Worm (Caenorhabditis elegans) whole organism, young adult: Measurements from ENCODE around the gene K08D12.3.

Experiments
- B0336.3 ChIP-seq: fragments of 200-800 bp; sonication (Bioruptor generic); IDR thresholded peaks from 2 replicates; pipeline ENCODE4 v1.3.6; 2022; ENCODE audit warnings: missing genetic modification characterization, missing compliant biosample characterization
- F33H1.4 ChIP-seq: fragments of 200-800 bp; sonication (Bioruptor generic); IDR thresholded peaks from 2 replicates; pipeline ENCODE4 v1.3.6; 2022; ENCODE audit warnings: missing genetic modification reagents, missing genetic modification characterization, missing compliant biosample characterization
- F49E8.2 ChIP-seq: sonication (generic microtip); optimal IDR thresholded peaks from 3 replicates; lab custom pipeline; 2017; ENCODE audit warnings: missing genetic modification characterization, mild to moderate bottlenecking, missing compliant biosample characterization, antibody characterized with exemption, moderate library complexity; ENCODE audit not compliant: insufficient read depth
- F52B5.7 ChIP-seq: sonication (generic microtip); optimal IDR thresholded peaks from 2 replicates; lab custom pipeline; 2016; ENCODE audit warnings: mild to moderate bottlenecking, missing genetic modification characterization, missing compliant biosample characterization
- F57A8.1 ChIP-seq: fragments of 200-800 bp; sonication (Bioruptor generic); optimal IDR thresholded peaks from 2 replicates; lab custom pipeline; 2018; ENCODE audit warnings: mild to moderate bottlenecking, missing genetic modification characterization, moderate library complexity, missing compliant biosample characterization
- F57C9.4 ChIP-seq: sonication (generic microtip); optimal IDR thresholded peaks from 2 replicates; lab custom pipeline; 2017; ENCODE audit warnings: mild to moderate bottlenecking, missing genetic modification characterization, missing compliant biosample characterization
- T26A5.8 ChIP-seq: sonication (generic microtip); optimal IDR thresholded peaks from 2 replicates; lab custom pipeline; 2016; ENCODE audit warnings: missing genetic modification characterization, missing compliant biosample characterization
- Y53F4B.3 ChIP-seq: fragments of 200-800 bp; sonication (Bioruptor generic); IDR thresholded peaks from 2 replicates; pipeline ENCODE4 v1.3.6; 2022; ENCODE audit warnings: missing genetic modification reagents, missing genetic modification characterization, missing compliant biosample characterization
- athp-1 ChIP-seq: sonication (generic microtip); optimal IDR thresholded peaks from 2 replicates; lab custom pipeline; 2017; ENCODE audit warnings: mild to moderate bottlenecking, missing genetic modification characterization, missing compliant biosample characterization
- attf-5 ChIP-seq: fragments of 200-800 bp; sonication (Bioruptor generic); optimal IDR thresholded peaks from 2 replicates; lab custom pipeline; 2018; ENCODE audit warnings: mild to moderate bottlenecking, missing genetic modification characterization, missing compliant biosample characterization
- cebp-2 ChIP-seq: fragments of 200-800 bp; sonication (Bioruptor generic); IDR thresholded peaks from 2 replicates; pipeline ENCODE4 v1.3.6; 2022; ENCODE audit warnings: missing genetic modification characterization, missing compliant biosample characterization
- ceh-91 ChIP-seq: fragments of 200-800 bp; sonication (Bioruptor generic); IDR thresholded peaks from 2 replicates; pipeline ENCODE4 v1.3.6; 2022; ENCODE audit warnings: missing genetic modification reagents, missing genetic modification characterization, missing compliant biosample characterization
- chd-7 ChIP-seq: sonication (generic microtip); optimal IDR thresholded peaks from 2 replicates; lab custom pipeline; 2016; ENCODE audit warnings: mild to moderate bottlenecking, missing genetic modification characterization, moderate library complexity, missing compliant biosample characterization
- die-1 ChIP-seq: sonication (generic microtip); optimal IDR thresholded peaks from 2 replicates; lab custom pipeline; 2016; ENCODE audit warnings: missing genotype, mild to moderate bottlenecking, missing genetic modification characterization, missing compliant biosample characterization
- dox-1 ChIP-seq: fragments of 200-800 bp; sonication (Bioruptor generic); IDR thresholded peaks from 2 replicates; pipeline ENCODE4 v1.3.6; 2022; ENCODE audit warnings: missing genetic modification reagents, missing genetic modification characterization, missing compliant biosample characterization
- dpff-1 ChIP-seq: sonication (generic microtip); optimal IDR thresholded peaks from 2 replicates; lab custom pipeline; 2017; ENCODE audit warnings: mild to moderate bottlenecking, missing genetic modification characterization, missing compliant biosample characterization
- efl-1 ChIP-seq: fragments of 150-350 bp; optimal IDR thresholded peaks from 2 replicates; lab custom pipeline; 2014; ENCODE audit warnings: missing biosample characterization, missing genetic modification reagents, missing genetic modification characterization
- egl-18 ChIP-seq: fragments of 200-800 bp; sonication (Bioruptor generic); IDR thresholded peaks from 2 replicates; pipeline ENCODE4 v1.3.6; 2022; ENCODE audit warnings: missing genetic modification reagents, missing genetic modification characterization, missing compliant biosample characterization
- egrh-3 ChIP-seq: fragments of 200-800 bp; sonication (Bioruptor generic); IDR thresholded peaks from 2 replicates; pipeline ENCODE4 v1.3.6; 2022; ENCODE audit warnings: missing genetic modification reagents, missing genetic modification characterization, missing compliant biosample characterization
- ekl-4 ChIP-seq: fragments of 200-800 bp; sonication (Bioruptor generic); IDR thresholded peaks from 2 replicates; pipeline ENCODE4 v1.3.6; 2022; ENCODE audit warnings: missing genetic modification reagents, missing genetic modification characterization, missing compliant biosample characterization
- hlh-26 ChIP-seq: fragments of 200-800 bp; sonication (Bioruptor generic); conservative IDR thresholded peaks from 2 replicates; pipeline ENCODE4 v1.3.6; 2022; ENCODE audit warnings: missing genetic modification reagents, missing genetic modification characterization, missing compliant biosample characterization
- hmg-20 ChIP-seq: fragments of 200-800 bp; sonication (Bioruptor generic); IDR thresholded peaks from 2 replicates; pipeline ENCODE4 v1.3.6; 2022; ENCODE audit warnings: missing genetic modification reagents, missing genetic modification characterization, missing compliant biosample characterization
- hsf-1 ChIP-seq: fragments of 200-800 bp; sonication (Bioruptor generic); IDR thresholded peaks from 2 replicates; pipeline ENCODE4 v1.3.6; 2022; ENCODE audit warnings: missing genetic modification reagents, missing genetic modification characterization, missing compliant biosample characterization
- let-607 ChIP-seq, 2 experiments: fragments of 200-800 bp in 1 of 2; sonication (Bioruptor generic) in 1 of 2; sonication (generic microtip) in 1 of 2; optimal IDR thresholded peaks; 2 replicates each; lab custom pipeline; 2016 to 2018; ENCODE audit warnings: mild to moderate bottlenecking in 2 of 2, missing compliant biosample characterization in 2 of 2, missing genetic modification characterization in 2 of 2, moderate library complexity in 2 of 2, missing genotype in 1 of 2
- lin-26 ChIP-seq: fragments of 200-800 bp; sonication (Bioruptor generic); IDR thresholded peaks from 2 replicates; pipeline ENCODE4 v1.3.6; 2022; ENCODE audit warnings: missing genetic modification reagents, missing genetic modification characterization, missing compliant biosample characterization
- lin-40 ChIP-seq: sonication (generic microtip); optimal IDR thresholded peaks from 2 replicates; lab custom pipeline; 2016; ENCODE audit warnings: missing genetic modification characterization, mild to moderate bottlenecking, missing compliant biosample characterization, missing genotype, missing genetic modification reagents
- lir-1 ChIP-seq: fragments of 200-800 bp; sonication (Bioruptor generic); conservative IDR thresholded peaks from 2 replicates; pipeline ENCODE4 v1.3.6; 2022; ENCODE audit warnings: missing genetic modification reagents, missing genetic modification characterization, missing compliant biosample characterization
- lsy-27 ChIP-seq: sonication (generic microtip); optimal IDR thresholded peaks from 2 replicates; lab custom pipeline; 2017; ENCODE audit warnings: missing genetic modification characterization, mild to moderate bottlenecking, missing compliant biosample characterization, antibody characterized with exemption, missing genotype, borderline replicate concordance; ENCODE audit not compliant: insufficient read depth
- madf-10 ChIP-seq: sonication (generic microtip); optimal IDR thresholded peaks from 2 replicates; lab custom pipeline; 2016; ENCODE audit warnings: mild to moderate bottlenecking, missing genetic modification characterization, missing compliant biosample characterization
- madf-8 ChIP-seq: fragments of 200-800 bp; sonication (Bioruptor generic); conservative IDR thresholded peaks from 2 replicates; pipeline ENCODE4 v1.3.6; 2022; ENCODE audit warnings: missing genetic modification reagents, missing genetic modification characterization, missing compliant biosample characterization
- mcd-1 ChIP-seq: fragments of 200-800 bp; sonication (Bioruptor generic); IDR thresholded peaks from 2 replicates; pipeline ENCODE4 v1.3.6; 2022; ENCODE audit warnings: missing genetic modification reagents, missing genetic modification characterization, missing compliant biosample characterization
- mxl-1 ChIP-seq: sonication (generic microtip); optimal IDR thresholded peaks from 2 replicates; lab custom pipeline; 2016; ENCODE audit warnings: missing genetic modification characterization, missing compliant biosample characterization
- nfya-2 ChIP-seq: fragments of 200-800 bp; sonication (Bioruptor generic); IDR thresholded peaks from 2 replicates; pipeline ENCODE4 v1.3.6; 2022; ENCODE audit warnings: missing genetic modification reagents, missing genetic modification characterization, missing compliant biosample characterization
- nfyb-1 ChIP-seq: fragments of 200-800 bp; sonication (Bioruptor generic); IDR thresholded peaks from 2 replicates; pipeline ENCODE4 v1.3.6; 2022; ENCODE audit warnings: missing genetic modification reagents, missing genetic modification characterization, missing compliant biosample characterization
- nhr-179 ChIP-seq: sonication (generic microtip); optimal IDR thresholded peaks from 2 replicates; lab custom pipeline; 2016; ENCODE audit warnings: mild to moderate bottlenecking, missing genetic modification characterization, missing compliant biosample characterization
- nhr-80 ChIP-seq: sonication (generic microtip); optimal IDR thresholded peaks from 2 replicates; lab custom pipeline; 2016; ENCODE audit warnings: missing genetic modification characterization, missing compliant biosample characterization
- rpc-1 ChIP-seq, 2 experiments: fragments of 150-350 bp in 1 of 2; sonication (generic microtip) in 1 of 2; optimal IDR thresholded peaks; 2 replicates each; lab custom pipeline; 2014 to 2018; ENCODE audit warnings: missing biosample characterization in 1 of 2, missing genetic modification characterization in 1 of 2, missing genetic modification reagents in 1 of 2, missing genotype in 1 of 2
- sdz-38 ChIP-seq: sonication (generic microtip); optimal IDR thresholded peaks from 2 replicates; lab custom pipeline; 2016; ENCODE audit warnings: missing genotype, missing genetic modification characterization, missing compliant biosample characterization
- sea-2 ChIP-seq: fragments of 200-800 bp; sonication (Bioruptor generic); IDR thresholded peaks from 2 replicates; pipeline ENCODE4 v1.3.6; 2022; ENCODE audit warnings: missing genetic modification characterization, missing compliant biosample characterization
- snpc-4 ChIP-seq, 5 experiments: fragments of 150-350 bp in 1 of 5; sonication (generic microtip) in 4 of 5; optimal IDR thresholded peaks; 2 replicates each; lab custom pipeline; 2014 to 2018; ENCODE audit warnings: missing genetic modification characterization in 5 of 5, missing biosample characterization in 3 of 5, antibody characterized with exemption in 2 of 5, mild to moderate bottlenecking in 2 of 5, missing compliant biosample characterization in 2 of 5, missing genotype in 2 of 5, moderate library complexity in 2 of 5, missing genetic modification reagents in 1 of 5
- sptf-2 ChIP-seq: fragments of 200-800 bp; sonication (Bioruptor generic); optimal IDR thresholded peaks from 2 replicates; lab custom pipeline; 2018; ENCODE audit warnings: mild to moderate bottlenecking, missing genetic modification characterization, missing compliant biosample characterization
- tbx-9 ChIP-seq: sonication (generic microtip); optimal IDR thresholded peaks from 2 replicates; lab custom pipeline; 2016; ENCODE audit warnings: borderline replicate concordance, missing genetic modification characterization, inconsistent platforms, missing compliant biosample characterization
- xnd-1 ChIP-seq: sonication (generic microtip); optimal IDR thresholded peaks from 2 replicates; lab custom pipeline; 2016; ENCODE audit warnings: missing genotype, missing genetic modification reagents, missing genetic modification characterization, missing compliant biosample characterization
- zfh-2 ChIP-seq: fragments of 200-800 bp; sonication (Bioruptor generic); conservative IDR thresholded peaks from 2 replicates; pipeline ENCODE4 v1.3.6; 2022; ENCODE audit warnings: missing genetic modification reagents, missing genetic modification characterization, missing compliant biosample characterization
- zim-3 ChIP-seq: sonication (generic microtip); optimal IDR thresholded peaks from 2 replicates; lab custom pipeline; 2017; ENCODE audit warnings: mild to moderate bottlenecking, missing genetic modification characterization, moderate library complexity, missing compliant biosample characterization
- ztf-25 ChIP-seq: fragments of 200-800 bp; sonication (Bioruptor generic); IDR thresholded peaks from 2 replicates; pipeline ENCODE4 v1.3.6; 2022; ENCODE audit warnings: missing genetic modification reagents, missing genetic modification characterization, missing compliant biosample characterization
- ztf-28 ChIP-seq: fragments of 200-800 bp; sonication (Bioruptor generic); IDR thresholded peaks from 2 replicates; pipeline ENCODE4 v1.3.6; 2022; ENCODE audit warnings: missing genetic modification reagents, missing genetic modification characterization, missing compliant biosample characterization

K08D12.3 gene

ce11 chrIV:1739366-1740104 is 29.5 kb downstream of the K08D12.3 start:
- TF ChIP-seq madf-8 (GFP tag; lab: Robert Waterston, UW) (no peak), hmg-20 (GFP tag; lab: Robert Waterston, UW) (no peak), sdz-38 (no peak), rpc-1 (optimal IDR thresholded peaks at IDR 0.05; lab: Kevin White, UChicago) (no peak), rpc-1 (tag; optimal IDR thresholded peaks at IDR 0.05; lab: Kevin White, UChicago) (no peak), F57A8.1 (GFP tag; lab: Kevin White, UChicago) (no peak), lin-40 (tag; lab: Kevin White, UChicago) (no peak), nhr-80 (tag; lab: Kevin White, UChicago) (peak; percentile 51), zim-3 (tag; lab: Kevin White, UChicago) (no peak), madf-10 (tag; lab: Kevin White, UChicago) (peak; percentile 66), let-607 (tag; optimal IDR thresholded peaks at IDR 0.05; lab: Kevin White, UChicago) (peak; percentile 46 to 83), hsf-1 (GFP tag; lab: Robert Waterston, UW) (no peak), hlh-26 (GFP tag; lab: Robert Waterston, UW) (no peak), mcd-1 (peak; percentile 22; the same call in 1 of the 2 replicates), chd-7 (tag; lab: Kevin White, UChicago) (no peak), F57C9.4 (no peak), ztf-28 (GFP tag; lab: Robert Waterston, UW) (no peak), dox-1 (GFP tag; lab: Robert Waterston, UW) (0 out of 2 replicates have a peak, but pooled peaks have one; percentile 24), cebp-2 (GFP tag; lab: Robert Waterston, UW) (no peak), lsy-27 (no peak), nfyb-1 (GFP tag; lab: Robert Waterston, UW) (peak; percentile 41; the same call in 1 of the 2 replicates), xnd-1 (tag; lab: Kevin White, UChicago) (no peak), athp-1 (tag; lab: Kevin White, UChicago) (no peak), attf-5 (GFP tag; lab: Kevin White, UChicago) (peak; percentile 22), dpff-1 (tag; lab: Kevin White, UChicago) (no peak), B0336.3 (GFP tag; lab: Robert Waterston, UW) (no peak), die-1 (tag; lab: Kevin White, UChicago) (no peak), F49E8.2 (tag; lab: Kevin White, UChicago) (no peak), ceh-91 (GFP tag; lab: Robert Waterston, UW) (no peak), egl-18 (no peak), Y53F4B.3 (GFP tag; lab: Robert Waterston, UW) (no peak), nfya-2 (GFP tag; lab: Robert Waterston, UW) (no peak), sptf-2 (GFP tag; lab: Kevin White, UChicago) (no peak), efl-1 (no peak), lin-26 (GFP tag; lab: Robert Waterston, UW) (0 out of 2 replicates have a peak, but pooled peaks have one; percentile 30), egrh-3 (GFP tag; lab: Robert Waterston, UW) (no peak; the same call in 1 of the 2 replicates), F33H1.4 (GFP tag; lab: Robert Waterston, UW) (peak; percentile 50), ztf-25 (GFP tag; lab: Robert Waterston, UW) (no peak), sea-2 (GFP tag; lab: Robert Waterston, UW) (no peak), T26A5.8 (tag; lab: Kevin White, UChicago) (no peak), zfh-2 (GFP tag; lab: Robert Waterston, UW) (peak; percentile 92), F52B5.7 (tag; lab: Kevin White, UChicago) (no peak), ekl-4 (no peak), snpc-4 (GFP tag; optimal IDR thresholded peaks at IDR 0.05; lab: Kevin White, UChicago) (no peak), snpc-4 (tag; optimal IDR thresholded peaks at IDR 0.05; lab: Kevin White, UChicago) (no peak), tbx-9 (tag; lab: Kevin White, UChicago) (no peak), mxl-1 (tag; lab: Kevin White, UChicago) (no peak), nhr-179 (tag; lab: Kevin White, UChicago) (no peak), lir-1 (GFP tag; lab: Robert Waterston, UW) (no peak)
